Fruit fly (Drosophila melanogaster) whole organism, adult: ENCODE results near the gene Son.

Experiments used
- CG14711 ChIP-seq: fragments of 200-800 bp; sonication (Bioruptor generic); optimal IDR thresholded peaks from 2 replicates; lab custom pipeline; 2018; ENCODE audit warnings: missing biosample characterization, mild to moderate bottlenecking, missing genetic modification characterization, moderate library complexity
- CG1620 ChIP-seq: fragments of 200-800 bp; sonication (Bioruptor generic); optimal IDR thresholded peaks from 2 replicates; lab custom pipeline; 2016; ENCODE audit warnings: missing biosample characterization, missing genetic modification characterization
- CG7045 ChIP-seq: fragments of 200-800 bp; sonication (Bioruptor generic); optimal IDR thresholded peaks from 2 replicates; lab custom pipeline; 2017; ENCODE audit warnings: missing biosample characterization, mild to moderate bottlenecking, missing genetic modification characterization
- CG7101 ChIP-seq: fragments of 200-800 bp; sonication (Bioruptor generic); optimal IDR thresholded peaks from 2 replicates; lab custom pipeline; 2018; ENCODE audit warnings: missing biosample characterization, mild to moderate bottlenecking, missing genetic modification characterization, moderate library complexity
- Crg-1 ChIP-seq: fragments of 200-800 bp; sonication (Bioruptor generic); optimal IDR thresholded peaks from 2 replicates; lab custom pipeline; 2016; ENCODE audit warnings: missing biosample characterization, missing genetic modification characterization
- Hr96 ChIP-seq: fragments of 200-800 bp; sonication (Bioruptor generic); optimal IDR thresholded peaks from 2 replicates; lab custom pipeline; 2016; ENCODE audit warnings: missing biosample characterization, missing genetic modification characterization
- bab1 ChIP-seq: fragments of 200-800 bp; sonication (Bioruptor generic); optimal IDR thresholded peaks from 3 replicates; lab custom pipeline; 2019; ENCODE audit warnings: missing biosample characterization, mild to moderate bottlenecking, missing genetic modification characterization, moderate library complexity
- cic ChIP-seq: fragments of 200-800 bp; sonication (Bioruptor generic); optimal IDR thresholded peaks from 2 replicates; lab custom pipeline; 2017; ENCODE audit warnings: missing biosample characterization, mild to moderate bottlenecking, missing genetic modification characterization, moderate library complexity
- cnc ChIP-seq, 2 experiments: fragments of >200 bp; optimal IDR thresholded peaks; 2 replicates each; lab custom pipeline; 2017
- ovo ChIP-seq: fragments of 200-800 bp; sonication (Bioruptor generic); optimal IDR thresholded peaks from 2 replicates; lab custom pipeline; 2016; ENCODE audit warnings: missing biosample characterization, missing genetic modification characterization

DNA sequence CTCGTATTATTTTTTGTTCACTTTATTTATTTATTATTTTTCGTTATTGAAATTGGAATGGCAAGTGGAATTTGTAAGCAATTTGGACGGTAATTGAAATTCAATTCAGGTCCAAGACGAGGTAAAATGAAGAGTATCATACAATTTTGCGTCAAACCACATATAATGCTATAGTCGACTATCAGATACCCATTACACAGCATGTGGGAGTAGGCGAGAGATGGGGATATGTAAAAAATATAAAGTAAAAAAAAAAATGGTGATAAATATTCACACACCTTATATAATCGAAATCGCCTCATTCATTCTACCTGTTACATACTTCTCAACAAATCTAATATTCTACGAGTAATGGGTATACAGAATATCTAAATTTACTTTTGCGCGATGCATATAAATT is 34.4 kb downstream of the Son start:
- TF ChIP-seq CG7101 (tag; lab: Kevin White, UChicago) (no peak), bab1 (GFP tag; lab: Kevin White, UChicago) (peak; percentile 10), CG7045 (GFP tag; lab: Kevin White, UChicago) (no peak), ovo (GFP tag; lab: Kevin White, UChicago) (no peak), CG1620 (GFP tag; lab: Kevin White, UChicago) (no peak), CG14711 (tag; lab: Kevin White, UChicago) (no peak), cnc (optimal IDR thresholded peaks at IDR 0.05; lab: Kevin White, UChicago) (no peak), cic (no peak), Crg-1 (GFP tag; lab: Kevin White, UChicago) (no peak), Hr96 (GFP tag; lab: Kevin White, UChicago) (no peak)
